Worm (Caenorhabditis elegans) whole organism, young adult: Measurements from ENCODE around the gene F20A1.2.
A peak's percentile ranks its signal among the peaks of the same experiment; 100 is the strongest.

ENCODE experiments used
- B0019.2 ChIP-seq: fragments of 200-800 bp; sonication (Bioruptor generic); conservative IDR thresholded peaks from 2 replicates; pipeline ENCODE4 v1.3.6; 2022; ENCODE audit warnings: missing genetic modification reagents, missing genetic modification characterization, missing compliant biosample characterization
- B0261.1 ChIP-seq: sonication (generic microtip); optimal IDR thresholded peaks from 2 replicates; lab custom pipeline; 2016; ENCODE audit warnings: mild to moderate bottlenecking, missing genetic modification characterization, moderate library complexity, missing compliant biosample characterization
- B0336.3 ChIP-seq: fragments of 200-800 bp; sonication (Bioruptor generic); IDR thresholded peaks from 2 replicates; pipeline ENCODE4 v1.3.6; 2022; ENCODE audit warnings: missing genetic modification characterization, missing compliant biosample characterization
- C06A6.2 ChIP-seq: fragments of 200-800 bp; sonication (Bioruptor generic); conservative IDR thresholded peaks from 2 replicates; pipeline ENCODE4 v1.3.6; 2022; ENCODE audit warnings: missing genetic modification characterization, missing compliant biosample characterization
- C17E4.6 ChIP-seq: fragments of 200-800 bp; sonication (Bioruptor generic); IDR thresholded peaks from 2 replicates; pipeline ENCODE4 v1.3.6; 2022; ENCODE audit warnings: missing genetic modification reagents, missing genetic modification characterization, missing compliant biosample characterization
- F10E7.11 ChIP-seq: sonication (generic microtip); optimal IDR thresholded peaks from 2 replicates; lab custom pipeline; 2017; ENCODE audit warnings: mild to moderate bottlenecking, missing genetic modification characterization, moderate library complexity, missing compliant biosample characterization
- F22D6.2 ChIP-seq: sonication (generic microtip); optimal IDR thresholded peaks from 2 replicates; lab custom pipeline; 2016; ENCODE audit warnings: mild to moderate bottlenecking, missing genetic modification characterization, missing compliant biosample characterization
- F23B12.7 ChIP-seq: sonication (generic microtip); optimal IDR thresholded peaks from 2 replicates; lab custom pipeline; 2017; ENCODE audit warnings: missing genetic modification characterization, mild to moderate bottlenecking, missing compliant biosample characterization, antibody characterized with exemption, moderate library complexity; ENCODE audit not compliant: insufficient read depth
- F33H1.4 ChIP-seq: fragments of 200-800 bp; sonication (Bioruptor generic); IDR thresholded peaks from 2 replicates; pipeline ENCODE4 v1.3.6; 2022; ENCODE audit warnings: missing genetic modification reagents, missing genetic modification characterization, missing compliant biosample characterization
- F49E8.2 ChIP-seq: sonication (generic microtip); optimal IDR thresholded peaks from 3 replicates; lab custom pipeline; 2017; ENCODE audit warnings: missing genetic modification characterization, mild to moderate bottlenecking, missing compliant biosample characterization, antibody characterized with exemption, moderate library complexity; ENCODE audit not compliant: insufficient read depth
- F57A8.1 ChIP-seq: fragments of 200-800 bp; sonication (Bioruptor generic); optimal IDR thresholded peaks from 2 replicates; lab custom pipeline; 2018; ENCODE audit warnings: mild to moderate bottlenecking, missing genetic modification characterization, moderate library complexity, missing compliant biosample characterization
- K11D2.4 ChIP-seq: fragments of 200-800 bp; sonication (Bioruptor generic); IDR thresholded peaks from 2 replicates; pipeline ENCODE4 v1.3.6; 2022; ENCODE audit warnings: missing genetic modification reagents, missing genetic modification characterization, missing compliant biosample characterization
- K12H6.12 ChIP-seq: fragments of 200-800 bp; sonication (Bioruptor generic); optimal IDR thresholded peaks from 2 replicates; lab custom pipeline; 2018; ENCODE audit warnings: mild to moderate bottlenecking, missing genetic modification characterization, missing compliant biosample characterization
- T07F8.4 ChIP-seq: sonication (generic microtip); optimal IDR thresholded peaks from 2 replicates; lab custom pipeline; 2016; ENCODE audit warnings: mild to moderate bottlenecking, missing genetic modification characterization, moderate library complexity, missing compliant biosample characterization
- akir-1 ChIP-seq: fragments of 200-800 bp; sonication (Bioruptor generic); optimal IDR thresholded peaks from 2 replicates; lab custom pipeline; 2018; ENCODE audit warnings: mild to moderate bottlenecking, missing genetic modification characterization, moderate library complexity, missing compliant biosample characterization
- ama-1 ChIP-seq, 3 experiments: fragments of 150-350 bp in 1 of 3; sonication (generic microtip) in 2 of 3; optimal IDR thresholded peaks; 2 replicates each; lab custom pipeline; 2014 to 2018; ENCODE audit warnings: missing biosample characterization in 2 of 3, missing genetic modification characterization in 2 of 3, missing genetic modification reagents in 2 of 3
- atf-7 ChIP-seq: sonication (generic microtip); optimal IDR thresholded peaks from 2 replicates; lab custom pipeline; 2017; ENCODE audit warnings: mild to moderate bottlenecking, missing genetic modification characterization, missing compliant biosample characterization
- athp-1 ChIP-seq: sonication (generic microtip); optimal IDR thresholded peaks from 2 replicates; lab custom pipeline; 2017; ENCODE audit warnings: mild to moderate bottlenecking, missing genetic modification characterization, missing compliant biosample characterization
- attf-3 ChIP-seq: fragments of 200-800 bp; sonication (Bioruptor generic); conservative IDR thresholded peaks from 2 replicates; pipeline ENCODE4 v1.3.6; 2022; ENCODE audit warnings: missing genetic modification reagents, missing genetic modification characterization, missing compliant biosample characterization
- attf-5 ChIP-seq: fragments of 200-800 bp; sonication (Bioruptor generic); optimal IDR thresholded peaks from 2 replicates; lab custom pipeline; 2018; ENCODE audit warnings: mild to moderate bottlenecking, missing genetic modification characterization, missing compliant biosample characterization
- ccch-3 ChIP-seq: fragments of 200-800 bp; sonication (Bioruptor generic); optimal IDR thresholded peaks from 2 replicates; lab custom pipeline; 2018; ENCODE audit warnings: mild to moderate bottlenecking, missing genetic modification characterization, missing compliant biosample characterization
- ceh-58 ChIP-seq: fragments of 200-800 bp; sonication (Bioruptor generic); IDR thresholded peaks from 2 replicates; pipeline ENCODE4 v1.3.6; 2022; ENCODE audit warnings: missing genetic modification characterization, missing compliant biosample characterization
- ceh-79 ChIP-seq: sonication (generic microtip); optimal IDR thresholded peaks from 2 replicates; lab custom pipeline; 2017; ENCODE audit warnings: mild to moderate bottlenecking, missing genetic modification characterization, missing compliant biosample characterization
- ceh-91 ChIP-seq: fragments of 200-800 bp; sonication (Bioruptor generic); IDR thresholded peaks from 2 replicates; pipeline ENCODE4 v1.3.6; 2022; ENCODE audit warnings: missing genetic modification reagents, missing genetic modification characterization, missing compliant biosample characterization
- dox-1 ChIP-seq: fragments of 200-800 bp; sonication (Bioruptor generic); IDR thresholded peaks from 2 replicates; pipeline ENCODE4 v1.3.6; 2022; ENCODE audit warnings: missing genetic modification reagents, missing genetic modification characterization, missing compliant biosample characterization
- dpl-1 ChIP-seq: fragments of 150-350 bp; optimal IDR thresholded peaks from 2 replicates; lab custom pipeline; 2014; ENCODE audit warnings: missing biosample characterization, missing genetic modification reagents, missing genetic modification characterization
- efl-1 ChIP-seq: fragments of 150-350 bp; optimal IDR thresholded peaks from 2 replicates; lab custom pipeline; 2014; ENCODE audit warnings: missing biosample characterization, missing genetic modification reagents, missing genetic modification characterization
- egl-44 ChIP-seq: fragments of 200-800 bp; sonication (Bioruptor generic); IDR thresholded peaks from 2 replicates; pipeline ENCODE4 v1.3.6; 2022; ENCODE audit warnings: missing genetic modification reagents, missing genetic modification characterization, missing compliant biosample characterization
- ekl-4 ChIP-seq: fragments of 200-800 bp; sonication (Bioruptor generic); IDR thresholded peaks from 2 replicates; pipeline ENCODE4 v1.3.6; 2022; ENCODE audit warnings: missing genetic modification reagents, missing genetic modification characterization, missing compliant biosample characterization
- him-1 ChIP-seq: sonication (generic microtip); optimal IDR thresholded peaks from 2 replicates; lab custom pipeline; 2016; ENCODE audit warnings: missing genotype, missing genetic modification reagents, missing genetic modification characterization, missing compliant biosample characterization
- hlh-26 ChIP-seq: fragments of 200-800 bp; sonication (Bioruptor generic); conservative IDR thresholded peaks from 2 replicates; pipeline ENCODE4 v1.3.6; 2022; ENCODE audit warnings: missing genetic modification reagents, missing genetic modification characterization, missing compliant biosample characterization
- hmg-1.2 ChIP-seq: fragments of 200-800 bp; sonication (Bioruptor generic); IDR thresholded peaks from 2 replicates; pipeline ENCODE4 v1.3.6; 2022; ENCODE audit warnings: missing genetic modification reagents, missing genetic modification characterization, missing compliant biosample characterization
- hmg-20 ChIP-seq: fragments of 200-800 bp; sonication (Bioruptor generic); IDR thresholded peaks from 2 replicates; pipeline ENCODE4 v1.3.6; 2022; ENCODE audit warnings: missing genetic modification reagents, missing genetic modification characterization, missing compliant biosample characterization
- lir-1 ChIP-seq: fragments of 200-800 bp; sonication (Bioruptor generic); conservative IDR thresholded peaks from 2 replicates; pipeline ENCODE4 v1.3.6; 2022; ENCODE audit warnings: missing genetic modification reagents, missing genetic modification characterization, missing compliant biosample characterization
- madf-10 ChIP-seq: sonication (generic microtip); optimal IDR thresholded peaks from 2 replicates; lab custom pipeline; 2016; ENCODE audit warnings: mild to moderate bottlenecking, missing genetic modification characterization, missing compliant biosample characterization
- madf-6 ChIP-seq: fragments of 200-800 bp; sonication (Bioruptor generic); IDR thresholded peaks from 2 replicates; pipeline ENCODE4 v1.3.6; 2022; ENCODE audit warnings: missing genetic modification reagents, missing genetic modification characterization, missing compliant biosample characterization
- mcd-1 ChIP-seq: fragments of 200-800 bp; sonication (Bioruptor generic); IDR thresholded peaks from 2 replicates; pipeline ENCODE4 v1.3.6; 2022; ENCODE audit warnings: missing genetic modification reagents, missing genetic modification characterization, missing compliant biosample characterization
- mel-28 ChIP-seq: sonication (generic microtip); optimal IDR thresholded peaks from 2 replicates; lab custom pipeline; 2016; ENCODE audit warnings: borderline replicate concordance, mild to moderate bottlenecking, missing genetic modification characterization, missing compliant biosample characterization
- nfya-2 ChIP-seq: fragments of 200-800 bp; sonication (Bioruptor generic); IDR thresholded peaks from 2 replicates; pipeline ENCODE4 v1.3.6; 2022; ENCODE audit warnings: missing genetic modification reagents, missing genetic modification characterization, missing compliant biosample characterization
- nfyb-1 ChIP-seq: fragments of 200-800 bp; sonication (Bioruptor generic); IDR thresholded peaks from 2 replicates; pipeline ENCODE4 v1.3.6; 2022; ENCODE audit warnings: missing genetic modification reagents, missing genetic modification characterization, missing compliant biosample characterization
- nhr-179 ChIP-seq: sonication (generic microtip); optimal IDR thresholded peaks from 2 replicates; lab custom pipeline; 2016; ENCODE audit warnings: mild to moderate bottlenecking, missing genetic modification characterization, missing compliant biosample characterization
- nhr-90 ChIP-seq: sonication (generic microtip); optimal IDR thresholded peaks from 2 replicates; lab custom pipeline; 2016; ENCODE audit warnings: missing genotype, mild to moderate bottlenecking, missing genetic modification characterization, missing compliant biosample characterization
- pbrm-1 ChIP-seq: fragments of 200-800 bp; sonication (Bioruptor generic); IDR thresholded peaks from 2 replicates; pipeline ENCODE4 v1.3.6; 2022; ENCODE audit warnings: missing genetic modification reagents, missing genetic modification characterization, missing compliant biosample characterization
- sdz-38 ChIP-seq: sonication (generic microtip); optimal IDR thresholded peaks from 2 replicates; lab custom pipeline; 2016; ENCODE audit warnings: missing genotype, missing genetic modification characterization, missing compliant biosample characterization
- snpc-4 ChIP-seq, 5 experiments: fragments of 150-350 bp in 1 of 5; sonication (generic microtip) in 4 of 5; optimal IDR thresholded peaks; 2 replicates each; lab custom pipeline; 2014 to 2018; ENCODE audit warnings: missing genetic modification characterization in 5 of 5, missing biosample characterization in 3 of 5, antibody characterized with exemption in 2 of 5, mild to moderate bottlenecking in 2 of 5, missing compliant biosample characterization in 2 of 5, missing genotype in 2 of 5, moderate library complexity in 2 of 5, missing genetic modification reagents in 1 of 5
- somi-1 ChIP-seq: fragments of 200-800 bp; sonication (Bioruptor generic); optimal IDR thresholded peaks from 2 replicates; lab custom pipeline; 2018; ENCODE audit warnings: mild to moderate bottlenecking, missing genetic modification characterization, missing compliant biosample characterization
- tlf-1 ChIP-seq: fragments of 200-800 bp; sonication (Bioruptor generic); optimal IDR thresholded peaks from 2 replicates; lab custom pipeline; 2018; ENCODE audit warnings: mild to moderate bottlenecking, missing genetic modification characterization, missing compliant biosample characterization
- xnd-1 ChIP-seq: sonication (generic microtip); optimal IDR thresholded peaks from 2 replicates; lab custom pipeline; 2016; ENCODE audit warnings: missing genotype, missing genetic modification reagents, missing genetic modification characterization, missing compliant biosample characterization

Gene F20A1.2

DNA sequence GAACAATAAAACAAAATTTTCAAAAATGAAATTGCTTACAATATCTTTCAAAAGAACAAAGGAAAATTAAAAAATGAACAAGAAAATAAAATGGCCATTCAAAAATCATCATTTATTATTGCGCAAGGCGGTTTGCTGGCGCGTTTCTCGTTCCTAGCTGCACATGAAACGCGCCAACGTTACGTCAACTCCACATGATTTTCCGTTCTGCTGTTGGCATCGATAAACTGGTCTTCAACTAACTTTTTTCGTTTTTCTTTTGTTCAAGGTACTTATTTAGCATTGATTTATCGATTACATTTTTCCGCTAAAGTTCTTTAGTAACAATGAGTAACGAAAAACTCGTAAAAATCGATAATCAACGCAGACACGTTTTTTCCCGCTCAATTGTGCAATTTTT, 14.3 kb downstream of the F20A1.2 start, which contains the start of the genes Y57E12AL.6 and Y57E12AL.1:
TSS of gene Y57E12AL.6 (minus strand) at position 75 of the 400 bp plus-strand sequence.
TSS of gene Y57E12AL.1 (plus strand) at position 135 of the 400 bp plus-strand sequence.
- TF ChIP-seq ccch-3 (GFP tag; lab: Kevin White, UChicago) (no peak), B0019.2 (no peak), attf-5 (GFP tag; lab: Kevin White, UChicago) (peak; percentile 84), lir-1 (0 out of 2 replicates have a peak, but pooled peaks have one; percentile 24), ceh-58 (no peak), pbrm-1 (GFP tag; lab: Robert Waterston, UW) (peak; percentile 46; the same call in 1 of the 2 replicates), T07F8.4 (tag; lab: Kevin White, UChicago) (no peak), mel-28 (tag; lab: Kevin White, UChicago) (peak; percentile 16), ama-1 (optimal IDR thresholded peaks at IDR 0.05; lab: Kevin White, UChicago) (no peak), ama-1 (GFP tag; optimal IDR thresholded peaks at IDR 0.05; lab: Kevin White, UChicago) (no peak), mcd-1 (GFP tag; lab: Robert Waterston, UW) (peak; percentile 80), F33H1.4 (GFP tag; lab: Robert Waterston, UW) (peak; percentile 55; the same call in 1 of the 2 replicates), hmg-20 (no peak), F10E7.11 (no peak), K11D2.4 (peak; percentile 78), F22D6.2 (no peak), madf-10 (tag; lab: Kevin White, UChicago) (peak; percentile 49), attf-3 (GFP tag; lab: Robert Waterston, UW) (peak; percentile 51; the same call in 1 of the 2 replicates), F49E8.2 (no peak), nfyb-1 (GFP tag; lab: Robert Waterston, UW) (0 out of 2 replicates have a peak, but pooled peaks have one; percentile 38), athp-1 (tag; lab: Kevin White, UChicago) (peak; percentile 33), B0261.1 (no peak), somi-1 (GFP tag; lab: Kevin White, UChicago) (peak; percentile 66), ceh-91 (no peak), akir-1 (no peak), nhr-179 (no peak), tlf-1 (peak; percentile 59), nfya-2 (GFP tag; lab: Robert Waterston, UW) (no peak), C17E4.6 (GFP tag; lab: Robert Waterston, UW) (no peak), xnd-1 (tag; lab: Kevin White, UChicago) (peak; percentile 22), snpc-4 (GFP tag; optimal IDR thresholded peaks at IDR 0.05; lab: Kevin White, UChicago) (peak; percentile 58), snpc-4 (tag; optimal IDR thresholded peaks at IDR 0.05; lab: Kevin White, UChicago) (peak; percentile 73 to 83 (median 81)), F23B12.7 (tag; lab: Kevin White, UChicago) (peak; percentile 58), nhr-90 (tag; lab: Kevin White, UChicago) (no peak), dpl-1 (peak; percentile 45), K12H6.12 (tag; lab: Kevin White, UChicago) (peak; percentile 52), hmg-1.2 (GFP tag; lab: Robert Waterston, UW) (peak; percentile 43; the same call in 1 of the 2 replicates), ceh-79 (no peak), ekl-4 (GFP tag; lab: Robert Waterston, UW) (peak; percentile 45; the same call in 1 of the 2 replicates), egl-44 (GFP tag; lab: Robert Waterston, UW) (no peak), sdz-38 (no peak), F57A8.1 (GFP tag; lab: Kevin White, UChicago) (no peak), C06A6.2 (GFP tag; lab: Robert Waterston, UW) (0 out of 2 replicates have a peak, but pooled peaks have one; percentile 45), madf-6 (GFP tag; lab: Robert Waterston, UW) (peak; percentile 69), him-1 (no peak), atf-7 (tag; lab: Kevin White, UChicago) (peak; percentile 33), efl-1 (GFP tag; lab: Kevin White, UChicago) (peak; percentile 55), hlh-26 (GFP tag; lab: Robert Waterston, UW) (no peak), B0336.3 (GFP tag; lab: Robert Waterston, UW) (peak; percentile 65; the same call in 1 of the 2 replicates), dox-1 (GFP tag; lab: Robert Waterston, UW) (peak; percentile 87)
